Worm (Caenorhabditis elegans) whole organism, L1 larva: ENCODE results near the gene hlb-1.

ENCODE experiments used
- C16A3.4 ChIP-seq: fragments of 150-350 bp; optimal IDR thresholded peaks from 2 replicates; lab custom pipeline; 2014; ENCODE audit warnings: missing biosample characterization, missing genetic modification characterization
- F16B12.6 ChIP-seq: fragments of 150-350 bp; optimal IDR thresholded peaks from 2 replicates; lab custom pipeline; 2014; ENCODE audit warnings: missing biosample characterization, missing genetic modification characterization
- aly-2 ChIP-seq: fragments of 150-350 bp; optimal IDR thresholded peaks from 2 replicates; lab custom pipeline; 2014; ENCODE audit warnings: missing biosample characterization, missing genetic modification characterization
- ama-1 ChIP-seq: fragments of 150-350 bp; optimal IDR thresholded peaks from 2 replicates; lab custom pipeline; 2014
- blmp-1 ChIP-seq: fragments of 150-350 bp; optimal IDR thresholded peaks from 2 replicates; lab custom pipeline; 2014; ENCODE audit warnings: missing biosample characterization, missing genetic modification characterization
- ceh-8 ChIP-seq: fragments of 200-800 bp; sonication (Bioruptor generic); optimal IDR thresholded peaks from 2 replicates; lab custom pipeline; 2018; ENCODE audit warnings: mild to moderate bottlenecking, missing genetic modification characterization, moderate library complexity, missing compliant biosample characterization
- ceh-82 ChIP-seq, 3 experiments: fragments of 150-350 bp in 1 of 3; sonication (generic microtip) in 2 of 3; optimal IDR thresholded peaks; 2 replicates each; lab custom pipeline; 2014 to 2017; ENCODE audit warnings: missing biosample characterization in 3 of 3, missing genetic modification characterization in 3 of 3
- ceh-88 ChIP-seq: fragments of 200-800 bp; sonication (Bioruptor generic); IDR thresholded peaks from 2 replicates; pipeline ENCODE4 v1.3.6; 2022; ENCODE audit warnings: missing genetic modification characterization, missing compliant biosample characterization
- ceh-90 ChIP-seq: sonication (generic microtip); optimal IDR thresholded peaks from 2 replicates; lab custom pipeline; 2016; ENCODE audit warnings: missing genetic modification characterization, missing compliant biosample characterization
- dsc-1 ChIP-seq: sonication (generic microtip); optimal IDR thresholded peaks from 2 replicates; lab custom pipeline; 2016; ENCODE audit warnings: mild to moderate bottlenecking, missing genetic modification characterization, missing compliant biosample characterization
- efl-1 ChIP-seq, 4 experiments: fragments of 150-350 bp; optimal IDR thresholded peaks in 3 of 4; peaks in 1 of 4; 1 replicate in 1 of 4; 2 replicates in 3 of 4; lab custom pipeline; 2014; ENCODE audit warnings: missing biosample characterization in 2 of 4, missing genetic modification characterization in 2 of 4, missing genetic modification reagents in 2 of 4
- egl-13 ChIP-seq: sonication (generic microtip); optimal IDR thresholded peaks from 2 replicates; lab custom pipeline; 2016; ENCODE audit warnings: missing genotype, missing genetic modification reagents, missing genetic modification characterization, missing compliant biosample characterization
- elt-2 ChIP-seq: sonication (generic microtip); optimal IDR thresholded peaks from 2 replicates; lab custom pipeline; 2016; ENCODE audit warnings: missing genetic modification characterization, mild to moderate bottlenecking, inconsistent platforms, missing compliant biosample characterization, missing genetic modification reagents
- elt-3 ChIP-seq, 6 experiments: fragments of 150-350 bp in 1 of 6; sonication (generic microtip); optimal IDR thresholded peaks; 2 replicates each; lab custom pipeline; 2017 to 2018; ENCODE audit warnings: missing biosample characterization in 6 of 6, missing genetic modification characterization in 6 of 6, inconsistent platforms in 1 of 6
- ets-5 ChIP-seq: fragments of 200-800 bp; sonication (Bioruptor generic); IDR thresholded peaks from 2 replicates; pipeline ENCODE4 v1.3.6; 2022; ENCODE audit warnings: missing genetic modification characterization, missing compliant biosample characterization
- fkh-4 ChIP-seq: sonication (generic microtip); optimal IDR thresholded peaks from 2 replicates; lab custom pipeline; 2016; ENCODE audit warnings: missing compliant biosample characterization, missing genetic modification characterization, borderline replicate concordance
- fkh-8 ChIP-seq: sonication (generic microtip); optimal IDR thresholded peaks from 2 replicates; lab custom pipeline; 2016; ENCODE audit warnings: mild to moderate bottlenecking, missing genetic modification characterization, missing compliant biosample characterization
- hlh-17 ChIP-seq: fragments of 200-800 bp; sonication (Bioruptor generic); optimal IDR thresholded peaks from 2 replicates; lab custom pipeline; 2018; ENCODE audit warnings: missing genetic modification characterization, mild to moderate bottlenecking, missing compliant biosample characterization, moderate library complexity, borderline replicate concordance
- hlh-4 ChIP-seq: sonication (generic microtip); optimal IDR thresholded peaks from 2 replicates; lab custom pipeline; 2016; ENCODE audit warnings: mild to moderate bottlenecking, missing genetic modification characterization, missing compliant biosample characterization
- irx-1 ChIP-seq: sonication (generic microtip); optimal IDR thresholded peaks from 2 replicates; lab custom pipeline; 2016; ENCODE audit warnings: missing genetic modification characterization, missing compliant biosample characterization
- isw-1 ChIP-seq: fragments of 200-800 bp; sonication (Bioruptor generic); IDR thresholded peaks from 2 replicates; pipeline ENCODE4 v1.3.6; 2022; ENCODE audit warnings: missing genetic modification characterization, missing compliant biosample characterization
- jun-1 ChIP-seq: fragments of 150-350 bp; optimal IDR thresholded peaks from 2 replicates; lab custom pipeline; 2014; ENCODE audit warnings: missing biosample characterization, missing genetic modification reagents, missing genetic modification characterization
- lin-13 ChIP-seq: fragments of 150-350 bp; optimal IDR thresholded peaks from 2 replicates; lab custom pipeline; 2014; ENCODE audit warnings: missing biosample characterization, missing genetic modification reagents, missing genetic modification characterization
- lin-14 ChIP-seq: fragments of 200-800 bp; sonication (Bioruptor generic); optimal IDR thresholded peaks from 2 replicates; lab custom pipeline; 2018; ENCODE audit warnings: mild to moderate bottlenecking, missing genetic modification characterization, moderate library complexity, missing compliant biosample characterization
- lin-15B ChIP-seq: fragments of 150-350 bp; sonication (generic microtip); optimal IDR thresholded peaks from 3 replicates; lab custom pipeline; 2014; ENCODE audit warnings: missing biosample characterization, missing genetic modification characterization
- lir-3 ChIP-seq: sonication (generic microtip); optimal IDR thresholded peaks from 2 replicates; lab custom pipeline; 2016; ENCODE audit warnings: mild to moderate bottlenecking, missing genetic modification characterization, moderate library complexity, missing compliant biosample characterization; ENCODE audit not compliant: poor library complexity
- lsy-2 ChIP-seq, 2 experiments: fragments of 150-350 bp; optimal IDR thresholded peaks; 2 replicates each; lab custom pipeline; 2014; ENCODE audit warnings: missing biosample characterization in 2 of 2, missing genetic modification characterization in 2 of 2
- mdl-1 ChIP-seq, 2 experiments: fragments of 150-350 bp; optimal IDR thresholded peaks; 2 replicates each; lab custom pipeline; 2014 to 2017; ENCODE audit warnings: missing biosample characterization in 2 of 2, missing genetic modification characterization in 2 of 2, inconsistent platforms in 1 of 2
- mef-2 ChIP-seq: fragments of 150-350 bp; optimal IDR thresholded peaks from 2 replicates; lab custom pipeline; 2014; ENCODE audit warnings: missing biosample characterization, missing genetic modification characterization
- nhr-11 ChIP-seq: fragments of 150-350 bp; optimal IDR thresholded peaks from 2 replicates; lab custom pipeline; 2014; ENCODE audit warnings: missing biosample characterization, missing genetic modification characterization
- nhr-12 ChIP-seq: sonication (generic microtip); optimal IDR thresholded peaks from 2 replicates; lab custom pipeline; 2017; ENCODE audit warnings: missing biosample characterization, missing genetic modification characterization
- nhr-20 ChIP-seq: sonication (generic microtip); optimal IDR thresholded peaks from 2 replicates; lab custom pipeline; 2016; ENCODE audit warnings: mild to moderate bottlenecking, missing genetic modification characterization, missing compliant biosample characterization
- nhr-71 ChIP-seq: sonication (generic microtip); optimal IDR thresholded peaks from 2 replicates; lab custom pipeline; 2016; ENCODE audit warnings: mild to moderate bottlenecking, missing genetic modification characterization, moderate library complexity, missing compliant biosample characterization
- nhr-77 ChIP-seq: fragments of 150-350 bp; optimal IDR thresholded peaks from 2 replicates; lab custom pipeline; 2014; ENCODE audit warnings: missing biosample characterization, missing genetic modification characterization
- nhr-85 ChIP-seq: sonication (generic microtip); peaks from one replicate; lab custom pipeline; 2016; ENCODE audit warnings: missing genetic modification characterization, inconsistent platforms, missing compliant biosample characterization
- pag-3 ChIP-seq: sonication (generic microtip); optimal IDR thresholded peaks from 2 replicates; lab custom pipeline; 2017; ENCODE audit warnings: missing genetic modification characterization, mild to moderate bottlenecking, missing compliant biosample characterization, antibody characterized with exemption, borderline replicate concordance; ENCODE audit not compliant: insufficient read depth
- pax-3 ChIP-seq: fragments of 200-800 bp; sonication (Bioruptor generic); optimal IDR thresholded peaks from 2 replicates; lab custom pipeline; 2018; ENCODE audit warnings: mild to moderate bottlenecking, missing genetic modification characterization, moderate library complexity, missing compliant biosample characterization
- rnt-1 ChIP-seq: sonication (generic microtip); optimal IDR thresholded peaks from 2 replicates; lab custom pipeline; 2016; ENCODE audit warnings: mild to moderate bottlenecking, missing genetic modification characterization, moderate library complexity, missing compliant biosample characterization
- skn-1 ChIP-seq: fragments of 150-350 bp; optimal IDR thresholded peaks from 2 replicates; lab custom pipeline; 2014; ENCODE audit warnings: missing biosample characterization, missing genetic modification characterization
- snpc-4 ChIP-seq: fragments of 150-350 bp; optimal IDR thresholded peaks from 2 replicates; lab custom pipeline; 2014; ENCODE audit warnings: missing biosample characterization, missing genetic modification characterization
- sptf-1 ChIP-seq: fragments of 150-350 bp; optimal IDR thresholded peaks from 2 replicates; lab custom pipeline; 2014; ENCODE audit warnings: missing biosample characterization, missing genetic modification characterization
- swsn-7 ChIP-seq: sonication (generic microtip); optimal IDR thresholded peaks from 2 replicates; lab custom pipeline; 2016; ENCODE audit warnings: missing genetic modification characterization, missing compliant biosample characterization
- xbp-1 ChIP-seq: sonication (generic microtip); optimal IDR thresholded peaks from 2 replicates; lab custom pipeline; 2016; ENCODE audit warnings: missing genetic modification characterization, missing compliant biosample characterization
- zip-4 ChIP-seq: fragments of 200-800 bp; sonication (Bioruptor generic); optimal IDR thresholded peaks from 2 replicates; lab custom pipeline; 2018; ENCODE audit warnings: mild to moderate bottlenecking, missing genetic modification characterization, moderate library complexity, missing compliant biosample characterization
- ztf-11 ChIP-seq, 2 experiments: sonication (generic microtip); optimal IDR thresholded peaks; 2 replicates each; lab custom pipeline; 2016 to 2017; ENCODE audit warnings: missing genetic modification characterization in 2 of 2, missing biosample characterization in 1 of 2, missing compliant biosample characterization in 1 of 2
- ztf-4 ChIP-seq: fragments of 150-350 bp; optimal IDR thresholded peaks from 2 replicates; lab custom pipeline; 2014; ENCODE audit warnings: missing biosample characterization, missing genetic modification characterization

The hlb-1 gene

ce11 chrX:13841277-13841676, 41.3 kb downstream of the hlb-1 start, which contains the start of gene M03B6.1:
M03B6.1 (plus strand) TSS chrX:13841610.
- no peak for TF ChIP-seq nhr-12 (tag; lab: Kevin White, UChicago)
- TF ChIP-seq lsy-2 (tag; optimal IDR thresholded peaks at IDR 0.05; lab: Kevin White, UChicago): no peak
- no peak for TF ChIP-seq aly-2 (tag; lab: Kevin White, UChicago)
- no peak for TF ChIP-seq nhr-85 (tag; lab: Kevin White, UChicago)
- no peak for TF ChIP-seq ceh-8
- no peak for TF ChIP-seq mdl-1 (tag; optimal IDR thresholded peaks at IDR 0.05; lab: Kevin White, UChicago)
- no peak for TF ChIP-seq lin-13 (GFP tag; lab: Kevin White, UChicago)
- no peak for TF ChIP-seq irx-1 (tag; lab: Kevin White, UChicago)
- TF ChIP-seq lin-14 (GFP tag; lab: Kevin White, UChicago): peak; percentile 60
- TF ChIP-seq xbp-1 (tag; lab: Kevin White, UChicago): no peak
- no peak for TF ChIP-seq blmp-1
- no peak for TF ChIP-seq elt-3 (tag; optimal IDR thresholded peaks at IDR 0.05; lab: Kevin White, UChicago)
- no peak for TF ChIP-seq nhr-20 (tag; lab: Kevin White, UChicago)
- TF ChIP-seq efl-1 (optimal IDR thresholded peaks at IDR 0.05; lab: Kevin White, UChicago): no peak
- TF ChIP-seq efl-1 (GFP tag; optimal IDR thresholded peaks at IDR 0.05 in 1 of 2; lab: Kevin White, UChicago): no peak
- TF ChIP-seq jun-1 (tag; lab: Kevin White, UChicago): no peak
- no peak for TF ChIP-seq ceh-82 (tag; optimal IDR thresholded peaks at IDR 0.05; lab: Kevin White, UChicago)
- no peak for TF ChIP-seq ceh-90 (tag; lab: Kevin White, UChicago)
- TF ChIP-seq mef-2: no peak
- no peak for TF ChIP-seq snpc-4 (tag; lab: Kevin White, UChicago)
- peak; percentile 10 for TF ChIP-seq nhr-71 (tag; lab: Kevin White, UChicago)
- TF ChIP-seq C16A3.4 (tag; lab: Kevin White, UChicago): no peak
- no peak for TF ChIP-seq lir-3 (tag; lab: Kevin White, UChicago)
- peak; percentile 29 for TF ChIP-seq fkh-8 (tag; lab: Kevin White, UChicago)
- no peak for TF ChIP-seq swsn-7 (tag; lab: Kevin White, UChicago)
- TF ChIP-seq egl-13: peak; percentile 31
- TF ChIP-seq elt-2 (tag; lab: Kevin White, UChicago): no peak
- TF ChIP-seq zip-4 (GFP tag; lab: Kevin White, UChicago): no peak
- no peak for TF ChIP-seq ets-5 (GFP tag; lab: Robert Waterston, UW)
- peak; percentile 61 for TF ChIP-seq dsc-1 (tag; lab: Kevin White, UChicago)

- TF ChIP-seq elt-3 (tag; optimal IDR thresholded peaks at IDR 0.05; lab: Kevin White, UChicago) (no peak), pag-3 (tag; lab: Kevin White, UChicago) (no peak), dsc-1 (tag; lab: Kevin White, UChicago) (no peak), ztf-4 (tag; lab: Kevin White, UChicago) (no peak), nhr-11 (tag; lab: Kevin White, UChicago) (no peak), rnt-1 (no peak), sptf-1 (no peak), ama-1 (lab: Kevin White, UChicago) (no peak), lin-13 (GFP tag; lab: Kevin White, UChicago) (no peak), lin-14 (GFP tag; lab: Kevin White, UChicago) (no peak), mef-2 (no peak), ceh-88 (GFP tag; lab: Robert Waterston, UW) (no peak), irx-1 (tag; lab: Kevin White, UChicago) (no peak)
Measured at ce11 chrX:13840336-13840735, 42.2 kb downstream of the hlb-1 start.

ce11 chrX:13838019-13838418, 44.5 kb downstream of the hlb-1 start:
- TF ChIP-seq pax-3 (tag; lab: Kevin White, UChicago): peak; percentile 61
- TF ChIP-seq dsc-1 (tag; lab: Kevin White, UChicago): peak; percentile 81
- TF ChIP-seq ceh-8: peak; percentile 5
- no peak for TF ChIP-seq nhr-77 (tag; lab: Kevin White, UChicago)
- peak; percentile 31 for TF ChIP-seq hlh-4 (tag; lab: Kevin White, UChicago)
- no peak for TF ChIP-seq ztf-11 (tag; optimal IDR thresholded peaks at IDR 0.05; lab: Kevin White, UChicago)
- no peak for TF ChIP-seq ceh-82 (tag; optimal IDR thresholded peaks at IDR 0.05; lab: Kevin White, UChicago)
- TF ChIP-seq C16A3.4 (tag; lab: Kevin White, UChicago): no peak
- peak; percentile 17 for TF ChIP-seq nhr-71 (tag; lab: Kevin White, UChicago)
- no peak for TF ChIP-seq isw-1
- no peak for TF ChIP-seq fkh-4 (tag; lab: Kevin White, UChicago)
- TF ChIP-seq hlh-17 (GFP tag; lab: Kevin White, UChicago): no peak
- TF ChIP-seq blmp-1: no peak
- peak; percentile 65 for TF ChIP-seq fkh-8 (tag; lab: Kevin White, UChicago)
- TF ChIP-seq F16B12.6 (tag; lab: Kevin White, UChicago): no peak
- no peak for TF ChIP-seq skn-1
- TF ChIP-seq lin-15B (tag; lab: Kevin White, UChicago): no peak
